Worm (Caenorhabditis elegans): Measurements from ENCODE around the gene aakg-4.
A peak's percentile ranks its signal among the peaks of the same experiment; 100 is the strongest.

Gene aakg-4

ce11 chrX:2287977-2288387, 31.2 kb downstream of the aakg-4 start (continued):
- TF ChIP-seq zip-4 (GFP tag; optimal IDR thresholded peaks at IDR 0.05), result no peak
- TF ChIP-seq C04F5.9 (tag; optimal IDR thresholded peaks at IDR 0.05), result no peak
- no peak for TF ChIP-seq unc-98 (GFP tag; IDR thresholded peaks at IDR 0.05)
- no peak for TF ChIP-seq efl-1 (optimal IDR thresholded peaks at IDR 0.05)
- peak in 1 of 2 experiments; percentile 83 for TF ChIP-seq efl-1 (GFP tag; optimal IDR thresholded peaks at IDR 0.05 in 1 of 2)
- no peak for TF ChIP-seq egl-27 (tag; optimal IDR thresholded peaks at IDR 0.05)
- TF ChIP-seq ces-1 (GFP tag; optimal IDR thresholded peaks at IDR 0.05), result no peak
- no peak for TF ChIP-seq mab-9 (GFP tag; IDR thresholded peaks at IDR 0.05)
- no peak for TF ChIP-seq egl-13 (tag; optimal IDR thresholded peaks at IDR 0.05)
- peak; percentile 9 for TF ChIP-seq nhr-71 (tag; optimal IDR thresholded peaks at IDR 0.05)
- TF ChIP-seq ceh-8 (GFP tag; optimal IDR thresholded peaks at IDR 0.05), result no peak
- TF ChIP-seq snpc-4 (tag; optimal IDR thresholded peaks at IDR 0.05), result no peak

- no peak for TF ChIP-seq fkh-4 (tag; optimal IDR thresholded peaks at IDR 0.05; ENCODE audit: borderline replicate concordance)
Observed at ce11 chrX:2287092-2287491, 32.0 kb downstream of the aakg-4 start, which contains the start of gene sav-1. sav-1 (minus strand) TSS chrX:2287192.

- TF ChIP-seq efl-1 (optimal IDR thresholded peaks at IDR 0.05) (no peak), efl-1 (GFP tag; optimal IDR thresholded peaks at IDR 0.05 in 1 of 2) (peak in 1 of 2 experiments; percentile 67), nhr-76 (tag; optimal IDR thresholded peaks at IDR 0.05) (no peak), nhr-85 (tag) (peak; percentile 44), nhr-47 (tag; optimal IDR thresholded peaks at IDR 0.05) (no peak)
Observed at ce11 chrX:2276000-2276399, 43.1 kb downstream of the aakg-4 start.

ce11 chrX:2274237-2274636, 44.9 kb downstream of the aakg-4 start, which contains the start of gene AH9.4:
AH9.4 (minus strand) TSS chrX:2274337.
- TF ChIP-seq ets-5 (GFP tag; IDR thresholded peaks at IDR 0.05) (no peak), efl-1 (optimal IDR thresholded peaks at IDR 0.05) (no peak), efl-1 (GFP tag; optimal IDR thresholded peaks at IDR 0.05 in 1 of 2) (no peak), isw-1 (GFP tag; IDR thresholded peaks at IDR 0.05) (no peak), zip-4 (GFP tag; optimal IDR thresholded peaks at IDR 0.05) (no peak), nhr-237 (tag; optimal IDR thresholded peaks at IDR 0.05) (no peak), nhr-20 (tag; optimal IDR thresholded peaks at IDR 0.05) (no peak), hlh-4 (tag; optimal IDR thresholded peaks at IDR 0.05) (no peak), skn-1 (tag; optimal IDR thresholded peaks at IDR 0.05) (no peak), blmp-1 (tag; optimal IDR thresholded peaks at IDR 0.05) (no peak), xbp-1 (tag; optimal IDR thresholded peaks at IDR 0.05) (no peak), nhr-47 (tag; optimal IDR thresholded peaks at IDR 0.05) (no peak), F16B12.6 (tag; optimal IDR thresholded peaks at IDR 0.05) (no peak), fkh-10 (GFP tag; optimal IDR thresholded peaks at IDR 0.05) (no peak), ceh-8 (GFP tag; optimal IDR thresholded peaks at IDR 0.05) (no peak)

- TF ChIP-seq ets-5 (GFP tag; IDR thresholded peaks at IDR 0.05) (no peak), zip-4 (GFP tag; optimal IDR thresholded peaks at IDR 0.05) (no peak), lin-13 (GFP tag; optimal IDR thresholded peaks at IDR 0.05) (no peak), vab-15 (tag; optimal IDR thresholded peaks at IDR 0.05) (no peak), lin-14 (GFP tag; optimal IDR thresholded peaks at IDR 0.05) (peak; percentile 37), fkh-10 (GFP tag; optimal IDR thresholded peaks at IDR 0.05) (peak; percentile 26), pqm-1 (tag; optimal IDR thresholded peaks at IDR 0.05) (no peak), ceh-82 (tag; optimal IDR thresholded peaks at IDR 0.05) (no peak), snpc-4 (tag; optimal IDR thresholded peaks at IDR 0.05) (no peak), nhr-47 (tag; optimal IDR thresholded peaks at IDR 0.05) (no peak), hlh-4 (tag; optimal IDR thresholded peaks at IDR 0.05) (no peak), unc-86 (tag; optimal IDR thresholded peaks at IDR 0.05) (no peak), dsc-1 (tag; optimal IDR thresholded peaks at IDR 0.05) (no peak), nhr-12 (tag; optimal IDR thresholded peaks at IDR 0.05) (no peak)
Observed at ce11 chrX:2271429-2271828, 47.7 kb downstream of the aakg-4 start.
